Fruit fly (Drosophila melanogaster) whole organism, prepupa: ENCODE measurements around the gene CG6126.

Experiments used
- CG4318 ChIP-seq: fragments of 200-800 bp; sonication (Bioruptor generic); optimal IDR thresholded peaks from 3 replicates; lab custom pipeline; 2017; ENCODE audit warnings: missing biosample characterization, mild to moderate bottlenecking, missing genetic modification characterization
- CG6854 ChIP-seq: fragments of 200-800 bp; sonication (Bioruptor generic); optimal IDR thresholded peaks from 2 replicates; lab custom pipeline; 2017; ENCODE audit warnings: missing biosample characterization, mild to moderate bottlenecking, missing genetic modification characterization
- CG8319 ChIP-seq: fragments of 200-800 bp; sonication (Bioruptor generic); optimal IDR thresholded peaks from 3 replicates; lab custom pipeline; 2016; ENCODE audit warnings: missing biosample characterization, missing genetic modification characterization
- CG8632 ChIP-seq: fragments of 200-800 bp; sonication (Bioruptor generic); optimal IDR thresholded peaks from 3 replicates; lab custom pipeline; 2016; ENCODE audit warnings: missing biosample characterization, missing genetic modification characterization
- Hr39 ChIP-seq: fragments of 200-800 bp; sonication (Bioruptor generic); optimal IDR thresholded peaks from 2 replicates; lab custom pipeline; 2016; ENCODE audit warnings: missing biosample characterization, missing genetic modification characterization
- acj6 ChIP-seq: fragments of 200-800 bp; sonication (Bioruptor generic); optimal IDR thresholded peaks from 3 replicates; lab custom pipeline; 2016; ENCODE audit warnings: missing biosample characterization, missing genetic modification characterization

dm6 chr3R:16251926-16252287 lies 49.0 kb upstream of the CG6126 start:
- TF ChIP-seq Hr39 (GFP tag; lab: Kevin White, UChicago), result no peak
- no peak for TF ChIP-seq CG4318
- TF ChIP-seq CG6854 (GFP tag; lab: Kevin White, UChicago), result peak; percentile 76
- TF ChIP-seq CG8319 (GFP tag; lab: Kevin White, UChicago), result no peak
- no peak for TF ChIP-seq acj6
- no peak for TF ChIP-seq CG8632
